Worm (Caenorhabditis elegans) whole organism, late embryonic: Measurements from ENCODE around the gene swt-5.

Source experiments
- ama-1 ChIP-seq: fragments of 150-350 bp; optimal IDR thresholded peaks from 2 replicates; lab custom pipeline; 2014
- ceh-34 ChIP-seq: sonication (generic microtip); optimal IDR thresholded peaks from 2 replicates; lab custom pipeline; 2016; ENCODE audit warnings: mild to moderate bottlenecking, missing genetic modification characterization, missing compliant biosample characterization
- madf-2 ChIP-seq: sonication (generic microtip); optimal IDR thresholded peaks from 2 replicates; lab custom pipeline; 2017; ENCODE audit warnings: missing genetic modification characterization, missing compliant biosample characterization
- pat-9 ChIP-seq: fragments of 200-800 bp; sonication (Bioruptor generic); optimal IDR thresholded peaks from 2 replicates; lab custom pipeline; 2018; ENCODE audit warnings: mild to moderate bottlenecking, missing genetic modification characterization, moderate library complexity, missing compliant biosample characterization
- pha-4 ChIP-seq: fragments of 150-350 bp; optimal IDR thresholded peaks from 2 replicates; lab custom pipeline; 2018; ENCODE audit warnings: missing biosample characterization, missing genetic modification reagents, missing genetic modification characterization
- tbx-2 ChIP-seq: sonication (generic microtip); optimal IDR thresholded peaks from 2 replicates; lab custom pipeline; 2016; ENCODE audit warnings: missing genetic modification characterization, missing compliant biosample characterization

DNA sequence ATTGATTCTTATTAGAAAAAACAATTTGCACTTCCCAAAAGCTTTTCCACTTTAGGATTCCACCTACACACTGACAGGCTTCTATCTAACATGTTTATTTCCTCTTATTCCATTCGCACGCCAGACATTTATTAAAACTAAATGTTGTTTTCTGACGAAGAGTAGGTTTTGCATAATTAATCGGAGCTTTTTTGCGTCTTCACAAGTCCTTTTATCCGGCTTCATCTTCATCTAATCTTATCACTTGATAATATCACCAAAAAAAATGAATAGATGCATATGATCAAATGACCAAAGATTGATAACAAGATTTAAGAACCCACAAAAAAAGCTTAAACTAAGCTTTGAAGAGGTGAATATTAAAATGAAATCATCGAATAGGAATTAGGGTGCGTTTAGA is 35.7 kb upstream of the swt-5 start:
- TF ChIP-seq pha-4 (tag; lab: Kevin White, UChicago) (no peak), pat-9 (tag; lab: Kevin White, UChicago) (no peak), ama-1 (lab: Kevin White, UChicago) (no peak), ceh-34 (no peak), madf-2 (no peak), tbx-2 (no peak)
